Worm (Caenorhabditis elegans) whole organism, young adult: ENCODE results near the gene lips-15.

ENCODE experiments used
- B0261.1 ChIP-seq: sonication (generic microtip); optimal IDR thresholded peaks from 2 replicates; lab custom pipeline; 2016; ENCODE audit warnings: mild to moderate bottlenecking, missing genetic modification characterization, moderate library complexity, missing compliant biosample characterization
- F33H1.4 ChIP-seq: fragments of 200-800 bp; sonication (Bioruptor generic); IDR thresholded peaks from 2 replicates; pipeline ENCODE4 v1.3.6; 2022; ENCODE audit warnings: missing genetic modification reagents, missing genetic modification characterization, missing compliant biosample characterization
- F52B5.7 ChIP-seq: sonication (generic microtip); optimal IDR thresholded peaks from 2 replicates; lab custom pipeline; 2016; ENCODE audit warnings: mild to moderate bottlenecking, missing genetic modification characterization, missing compliant biosample characterization
- ama-1 ChIP-seq, 3 experiments: fragments of 150-350 bp in 1 of 3; sonication (generic microtip) in 2 of 3; optimal IDR thresholded peaks; 2 replicates each; lab custom pipeline; 2014 to 2018; ENCODE audit warnings: missing biosample characterization in 2 of 3, missing genetic modification characterization in 2 of 3, missing genetic modification reagents in 2 of 3
- him-1 ChIP-seq: sonication (generic microtip); optimal IDR thresholded peaks from 2 replicates; lab custom pipeline; 2016; ENCODE audit warnings: missing genotype, missing genetic modification reagents, missing genetic modification characterization, missing compliant biosample characterization
- lag-1 ChIP-seq: fragments of 200-800 bp; sonication (Bioruptor generic); IDR thresholded peaks from 2 replicates; pipeline ENCODE4 v1.3.6; 2022; ENCODE audit warnings: missing genetic modification reagents, missing genetic modification characterization, missing compliant biosample characterization
- nhr-80 ChIP-seq: sonication (generic microtip); optimal IDR thresholded peaks from 2 replicates; lab custom pipeline; 2016; ENCODE audit warnings: missing genetic modification characterization, missing compliant biosample characterization
- pha-4 ChIP-seq: fragments of 150-350 bp; sonication (generic microtip); optimal IDR thresholded peaks from 2 replicates; lab custom pipeline; 2014; ENCODE audit warnings: missing biosample characterization, missing genetic modification reagents, missing genetic modification characterization
- unc-62 ChIP-seq: fragments of 150-350 bp; optimal IDR thresholded peaks from 2 replicates; lab custom pipeline; 2014; ENCODE audit warnings: missing biosample characterization, missing genetic modification reagents, missing genetic modification characterization
- ztf-18 ChIP-seq: sonication (generic microtip); optimal IDR thresholded peaks from 2 replicates; lab custom pipeline; 2016; ENCODE audit warnings: missing genotype, mild to moderate bottlenecking, missing genetic modification characterization, missing compliant biosample characterization

ce11 chrII:12615413-12615812 lies 11.2 kb downstream of the lips-15 start:
- no peak for TF ChIP-seq unc-62 (GFP tag; lab: Kevin White, UChicago)
- TF ChIP-seq ama-1 (optimal IDR thresholded peaks at IDR 0.05; lab: Kevin White, UChicago): no peak
- no peak for TF ChIP-seq ama-1 (GFP tag; optimal IDR thresholded peaks at IDR 0.05; lab: Kevin White, UChicago)
- TF ChIP-seq B0261.1 (tag; lab: Kevin White, UChicago): no peak
- no peak for TF ChIP-seq nhr-80 (tag; lab: Kevin White, UChicago)
- no peak for TF ChIP-seq F33H1.4
- no peak for TF ChIP-seq him-1 (tag; lab: Kevin White, UChicago)
- TF ChIP-seq lag-1: no peak
- no peak for TF ChIP-seq ztf-18 (tag; lab: Kevin White, UChicago)
- no peak for TF ChIP-seq F52B5.7 (tag; lab: Kevin White, UChicago)
- no peak for TF ChIP-seq pha-4 (tag; lab: Kevin White, UChicago)
